Fruit fly (Drosophila melanogaster) whole organism, embryonic: ENCODE data around the gene mRpL51.

Experiments used
- Abd-B ChIP-seq: fragments of 200-800 bp; sonication (Bioruptor generic); optimal IDR thresholded peaks from 2 replicates; lab custom pipeline; 2018; ENCODE audit warnings: missing biosample characterization, mild to moderate bottlenecking, missing genetic modification characterization, moderate library complexity
- Bdp1 ChIP-seq: fragments of 200-800 bp; sonication (Bioruptor generic); optimal IDR thresholded peaks from 3 replicates; lab custom pipeline; 2016; ENCODE audit warnings: missing biosample characterization, missing genetic modification characterization
- Bteb2 ChIP-seq: fragments of 200-800 bp; sonication (Bioruptor generic); optimal IDR thresholded peaks from 2 replicates; lab custom pipeline; 2016; ENCODE audit warnings: missing biosample characterization, missing genetic modification characterization
- C15 ChIP-seq: fragments of 200-800 bp; sonication (Bioruptor generic); IDR thresholded peaks from 3 replicates; pipeline ENCODE4 v1.3.6; 2022; ENCODE audit warnings: missing biosample characterization, missing genetic modification characterization
- CG12236 ChIP-seq: fragments of 200-800 bp; sonication (Bioruptor generic); optimal IDR thresholded peaks from 2 replicates; lab custom pipeline; 2016; ENCODE audit warnings: missing biosample characterization, missing genetic modification characterization
- CG12391 ChIP-seq: fragments of 200-800 bp; sonication (Bioruptor generic); optimal IDR thresholded peaks from 3 replicates; lab custom pipeline; 2018; ENCODE audit warnings: missing biosample characterization, mild to moderate bottlenecking, missing genetic modification characterization, moderate library complexity
- CG13123 ChIP-seq: fragments of 200-800 bp; sonication (Bioruptor generic); optimal IDR thresholded peaks from 2 replicates; lab custom pipeline; 2016; ENCODE audit warnings: missing biosample characterization, missing genetic modification characterization
- CG14441 ChIP-seq: fragments of 200-800 bp; sonication (Bioruptor generic); IDR thresholded peaks from 2 replicates; pipeline ENCODE4 v1.3.6; 2022; ENCODE audit warnings: missing biosample characterization, missing genetic modification characterization
- CG14860 ChIP-seq: fragments of 200-800 bp; sonication (Bioruptor generic); IDR thresholded peaks from 3 replicates; pipeline ENCODE4 v1.3.6; 2022; ENCODE audit warnings: missing biosample characterization, missing genetic modification characterization; ENCODE audit not compliant: partially characterized antibody
- CG17385 ChIP-seq: fragments of 200-800 bp; sonication (Bioruptor generic); optimal IDR thresholded peaks from 3 replicates; lab custom pipeline; 2018; ENCODE audit warnings: missing biosample characterization, mild to moderate bottlenecking, missing genetic modification characterization
- CG1832 ChIP-seq: fragments of 200-800 bp; sonication (Bioruptor generic); optimal IDR thresholded peaks from 2 replicates; lab custom pipeline; 2017; ENCODE audit warnings: missing biosample characterization, mild to moderate bottlenecking, missing genetic modification characterization, inconsistent platforms
- CG2199 ChIP-seq: fragments of 200-800 bp; sonication (Bioruptor generic); IDR thresholded peaks from 3 replicates; pipeline ENCODE4 v1.3.6; 2022; ENCODE audit warnings: missing biosample characterization, missing genetic modification characterization
- CG30403 ChIP-seq: fragments of 200-800 bp; sonication (Bioruptor generic); optimal IDR thresholded peaks from 3 replicates; lab custom pipeline; 2016; ENCODE audit warnings: missing biosample characterization, missing genetic modification characterization
- CG31388 ChIP-seq: fragments of 200-800 bp; sonication (Bioruptor generic); optimal IDR thresholded peaks from 2 replicates; lab custom pipeline; 2016; ENCODE audit warnings: missing biosample characterization, missing genetic modification characterization
- CG33557 ChIP-seq: fragments of 200-800 bp; sonication (Bioruptor generic); optimal IDR thresholded peaks from 2 replicates; lab custom pipeline; 2019; ENCODE audit warnings: missing biosample characterization, mild to moderate bottlenecking, missing genetic modification characterization, moderate library complexity
- CG4282 ChIP-seq: fragments of 200-800 bp; sonication (Bioruptor generic); optimal IDR thresholded peaks from 2 replicates; lab custom pipeline; 2016; ENCODE audit warnings: missing biosample characterization, missing genetic modification characterization
- CG7271 ChIP-seq: fragments of 200-800 bp; sonication (Bioruptor generic); optimal IDR thresholded peaks from 2 replicates; lab custom pipeline; 2018; ENCODE audit warnings: missing biosample characterization, mild to moderate bottlenecking, missing genetic modification characterization, moderate library complexity
- CG7357 ChIP-seq: fragments of 200-800 bp; sonication (Bioruptor generic); IDR thresholded peaks from 3 replicates; pipeline ENCODE4 v1.3.6; 2022; ENCODE audit warnings: missing biosample characterization, missing genetic modification characterization
- Deaf1 ChIP-seq: fragments of 200-800 bp; optimal IDR thresholded peaks from 3 replicates; lab custom pipeline; 2019; ENCODE audit warnings: missing biosample characterization, mild to moderate bottlenecking, missing genetic modification characterization, moderate library complexity
- Dref ChIP-seq: fragments of 200-800 bp; sonication (Bioruptor generic); IDR thresholded peaks from 2 replicates; pipeline ENCODE4 v1.3.6; 2022; ENCODE audit warnings: missing biosample characterization, missing genetic modification characterization
- Fer3 ChIP-seq: fragments of 200-800 bp; sonication (Bioruptor generic); optimal IDR thresholded peaks from 2 replicates; lab custom pipeline; 2018; ENCODE audit warnings: missing biosample characterization, mild to moderate bottlenecking, missing genetic modification characterization, moderate library complexity
- Gug ChIP-seq: fragments of 200-800 bp; sonication (Bioruptor generic); IDR thresholded peaks from 4 replicates; pipeline ENCODE4 v1.3.6; 2022; ENCODE audit warnings: missing biosample characterization, missing genetic modification characterization
- HmgZ ChIP-seq: fragments of 200-800 bp; sonication (Bioruptor generic); optimal IDR thresholded peaks from 2 replicates; lab custom pipeline; 2018; ENCODE audit warnings: missing biosample characterization, mild to moderate bottlenecking, missing genetic modification characterization
- Mad ChIP-seq: fragments of 200-800 bp; sonication (Bioruptor generic); optimal IDR thresholded peaks from 2 replicates; lab custom pipeline; 2016; ENCODE audit warnings: missing biosample characterization, missing genetic modification characterization
- NC2β ChIP-seq: fragments of 200-800 bp; sonication (Bioruptor generic); optimal IDR thresholded peaks from 2 replicates; lab custom pipeline; 2016; ENCODE audit warnings: missing biosample characterization, missing genetic modification characterization
- PHDP ChIP-seq: fragments of 200-800 bp; sonication (Bioruptor generic); optimal IDR thresholded peaks from 3 replicates; lab custom pipeline; 2018; ENCODE audit warnings: missing biosample characterization, mild to moderate bottlenecking, missing genetic modification characterization, moderate library complexity
- Side ChIP-seq: fragments of 200-800 bp; sonication (Bioruptor generic); optimal IDR thresholded peaks from 2 replicates; lab custom pipeline; 2016; ENCODE audit warnings: missing biosample characterization, missing genetic modification characterization
- Sin3A ChIP-seq: fragments of >200 bp; optimal IDR thresholded peaks from 2 replicates; lab custom pipeline; 2018
- Six4 ChIP-seq: fragments of 200-800 bp; sonication (Bioruptor generic); optimal IDR thresholded peaks from 2 replicates; lab custom pipeline; 2016; ENCODE audit warnings: missing biosample characterization, missing genetic modification characterization
- Sox102F ChIP-seq: fragments of 200-800 bp; sonication (Bioruptor generic); optimal IDR thresholded peaks from 2 replicates; lab custom pipeline; 2018; ENCODE audit warnings: missing biosample characterization, mild to moderate bottlenecking, missing genetic modification characterization, moderate library complexity
- Sry-δ ChIP-seq: fragments of 200-800 bp; sonication (Bioruptor generic); optimal IDR thresholded peaks from 2 replicates; lab custom pipeline; 2016; ENCODE audit warnings: missing biosample characterization, missing genetic modification characterization
- az2 ChIP-seq: fragments of 200-800 bp; sonication (Bioruptor generic); optimal IDR thresholded peaks from 3 replicates; lab custom pipeline; 2016; ENCODE audit warnings: missing biosample characterization, missing genetic modification characterization
- chn ChIP-seq: fragments of 200-800 bp; sonication (Bioruptor generic); optimal IDR thresholded peaks from 2 replicates; lab custom pipeline; 2016; ENCODE audit warnings: missing biosample characterization, missing genetic modification characterization
- dmrt99B ChIP-seq: fragments of 200-800 bp; sonication (Bioruptor generic); optimal IDR thresholded peaks from 2 replicates; lab custom pipeline; 2018; ENCODE audit warnings: missing biosample characterization, mild to moderate bottlenecking, missing genetic modification characterization, moderate library complexity
- fd96Cb ChIP-seq: fragments of 200-800 bp; sonication (Bioruptor generic); optimal IDR thresholded peaks from 2 replicates; lab custom pipeline; 2018; ENCODE audit warnings: missing biosample characterization, mild to moderate bottlenecking, missing genetic modification characterization, moderate library complexity
- mam ChIP-seq: fragments of 200-800 bp; sonication (Bioruptor generic); optimal IDR thresholded peaks from 3 replicates; lab custom pipeline; 2016; ENCODE audit warnings: missing biosample characterization, missing genetic modification characterization
- nau ChIP-seq: fragments of 200-800 bp; sonication (Bioruptor generic); optimal IDR thresholded peaks from 3 replicates; lab custom pipeline; 2017; ENCODE audit warnings: missing biosample characterization, mild to moderate bottlenecking, missing genetic modification characterization, missing genetic modification reagents
- nmo ChIP-seq: fragments of 200-800 bp; sonication (Bioruptor generic); optimal IDR thresholded peaks from 2 replicates; lab custom pipeline; 2018; ENCODE audit warnings: missing biosample characterization, mild to moderate bottlenecking, missing genetic modification characterization, moderate library complexity
- odd ChIP-seq: fragments of 200-800 bp; sonication (Bioruptor generic); optimal IDR thresholded peaks from 2 replicates; lab custom pipeline; 2017; ENCODE audit warnings: missing biosample characterization, mild to moderate bottlenecking, missing genetic modification characterization
- pfk ChIP-seq: fragments of 200-800 bp; sonication (Bioruptor generic); optimal IDR thresholded peaks from 2 replicates; lab custom pipeline; 2018; ENCODE audit warnings: missing biosample characterization, mild to moderate bottlenecking, missing genetic modification characterization, moderate library complexity
- psq ChIP-seq: fragments of 200-800 bp; sonication (Bioruptor generic); optimal IDR thresholded peaks from 2 replicates; lab custom pipeline; 2017; ENCODE audit warnings: missing biosample characterization, missing genetic modification characterization
- pzg ChIP-seq: fragments of 200-800 bp; sonication (Bioruptor generic); optimal IDR thresholded peaks from 3 replicates; lab custom pipeline; 2018; ENCODE audit warnings: missing biosample characterization, mild to moderate bottlenecking, missing genetic modification characterization, moderate library complexity
- salm ChIP-seq: fragments of 200-800 bp; sonication (Bioruptor generic); optimal IDR thresholded peaks from 2 replicates; lab custom pipeline; 2018; ENCODE audit warnings: missing biosample characterization, mild to moderate bottlenecking, missing genetic modification characterization
- sna ChIP-seq: fragments of 200-800 bp; sonication (Bioruptor generic); IDR thresholded peaks from 2 replicates; pipeline ENCODE4 v1.3.6; 2022; ENCODE audit warnings: missing biosample characterization, missing genetic modification characterization; ENCODE audit not compliant: partially characterized antibody
- sqz ChIP-seq: fragments of 200-800 bp; sonication (Bioruptor generic); optimal IDR thresholded peaks from 3 replicates; lab custom pipeline; 2018; ENCODE audit warnings: missing biosample characterization, mild to moderate bottlenecking, missing genetic modification characterization
- stwl ChIP-seq: fragments of 200-800 bp; sonication (Bioruptor generic); optimal IDR thresholded peaks from 3 replicates; lab custom pipeline; 2018; ENCODE audit warnings: missing biosample characterization, mild to moderate bottlenecking, missing genetic modification characterization, moderate library complexity
- tio ChIP-seq: fragments of 200-800 bp; sonication (Bioruptor generic); optimal IDR thresholded peaks from 2 replicates; lab custom pipeline; 2017; ENCODE audit warnings: missing biosample characterization, missing genetic modification characterization, inconsistent platforms
- trem ChIP-seq: fragments of 200-800 bp; optimal IDR thresholded peaks from 3 replicates; lab custom pipeline; 2019; ENCODE audit warnings: missing biosample characterization, mild to moderate bottlenecking, missing genetic modification characterization, moderate library complexity
- twi ChIP-seq: fragments of 200-800 bp; optimal IDR thresholded peaks from 2 replicates; lab custom pipeline; 2019; ENCODE audit warnings: missing biosample characterization, mild to moderate bottlenecking, missing genetic modification characterization, moderate library complexity
- unc-4 ChIP-seq: fragments of 200-800 bp; sonication (Bioruptor generic); IDR thresholded peaks from 2 replicates; pipeline ENCODE4 v1.3.6; 2022; ENCODE audit warnings: missing biosample characterization, missing genetic modification characterization; ENCODE audit not compliant: partially characterized antibody
- unpg ChIP-seq: fragments of 200-800 bp; sonication (Bioruptor generic); optimal IDR thresholded peaks from 3 replicates; lab custom pipeline; 2018; ENCODE audit warnings: missing biosample characterization, mild to moderate bottlenecking, missing genetic modification characterization, moderate library complexity

mRpL51 gene

dm6 chr2L:8517256-8517694 lies at the start of gene mRpL51, which contains the start of gene Uba4 (continued):
- peak; percentile 74 for TF ChIP-seq Sry-δ (GFP tag; lab: Kevin White, UChicago)
- TF ChIP-seq NC2β (GFP tag; lab: Kevin White, UChicago): peak; percentile 39
- TF ChIP-seq CG7357: no peak
- peak; percentile 9 for TF ChIP-seq odd (GFP tag; lab: Kevin White, UChicago)
- TF ChIP-seq unc-4 (GFP tag; lab: Robert Waterston, UW): peak; percentile 55
- TF ChIP-seq tio: no peak
- TF ChIP-seq stwl (tag; lab: Kevin White, UChicago): peak; percentile 86
- no peak for TF ChIP-seq fd96Cb
- TF ChIP-seq Six4 (GFP tag; lab: Kevin White, UChicago): peak; percentile 37
- peak; percentile 51 for TF ChIP-seq Sin3A
- no peak for TF ChIP-seq CG33557 (GFP tag; lab: Kevin White, UChicago)
- TF ChIP-seq CG30403 (GFP tag; lab: Kevin White, UChicago): peak; percentile 53
- peak; percentile 26 for TF ChIP-seq chn (GFP tag; lab: Kevin White, UChicago)
- TF ChIP-seq Bteb2 (GFP tag; lab: Kevin White, UChicago): peak; percentile 7
- no peak for TF ChIP-seq nau (GFP tag; lab: Kevin White, UChicago)
- TF ChIP-seq az2: peak; percentile 31
- TF ChIP-seq Side (GFP tag; lab: Kevin White, UChicago): peak; percentile 34
- TF ChIP-seq CG12236 (GFP tag; lab: Kevin White, UChicago): peak; percentile 14
- no peak for TF ChIP-seq psq (GFP tag; lab: Kevin White, UChicago)
- no peak for TF ChIP-seq CG31388
- peak; percentile 69 for TF ChIP-seq HmgZ (tag; lab: Kevin White, UChicago)
- peak; percentile 38 for TF ChIP-seq unpg (GFP tag; lab: Kevin White, UChicago)
- TF ChIP-seq twi: peak; percentile 63
- peak; percentile 78 for TF ChIP-seq trem
- TF ChIP-seq C15: no peak
- no peak for TF ChIP-seq salm (tag; lab: Kevin White, UChicago)
- TF ChIP-seq mam (GFP tag; lab: Kevin White, UChicago): peak; percentile 55
- peak; percentile 37 for TF ChIP-seq PHDP (tag; lab: Kevin White, UChicago)
- peak; percentile 78; the same call in 1 of the 2 replicates for TF ChIP-seq sna (GFP tag; lab: Robert Waterston, UW)
- peak; percentile 36 for TF ChIP-seq Mad (GFP tag; lab: Kevin White, UChicago)
- TF ChIP-seq CG17385 (GFP tag; lab: Kevin White, UChicago): peak; percentile 30
- TF ChIP-seq pfk (GFP tag; lab: Kevin White, UChicago): no peak
- TF ChIP-seq Abd-B (GFP tag; lab: Kevin White, UChicago): no peak
- TF ChIP-seq Deaf1 (tag; lab: Kevin White, UChicago): peak; percentile 43
- TF ChIP-seq pzg: peak; percentile 71
- TF ChIP-seq Fer3 (tag; lab: Kevin White, UChicago): peak; percentile 1
- TF ChIP-seq Bdp1 (GFP tag; lab: Kevin White, UChicago): no peak
- TF ChIP-seq CG12391: peak; percentile 53
- TF ChIP-seq Sox102F: no peak
- peak; percentile 28 for TF ChIP-seq CG4282 (GFP tag; lab: Kevin White, UChicago)
- TF ChIP-seq CG7271 (tag; lab: Kevin White, UChicago): no peak
- TF ChIP-seq CG14860 (GFP tag; lab: Robert Waterston, UW): 0 out of 3 replicates have a peak, but pooled peaks have one; percentile 52
- no peak for TF ChIP-seq CG14441 (GFP tag; lab: Robert Waterston, UW)
- TF ChIP-seq Dref (GFP tag; lab: Robert Waterston, UW): peak; percentile 62
- TF ChIP-seq dmrt99B: no peak
- TF ChIP-seq Gug (GFP tag; lab: Robert Waterston, UW): no peak
- TF ChIP-seq nmo: peak; percentile 30
- no peak for TF ChIP-seq CG2199 (GFP tag; lab: Robert Waterston, UW)
- TF ChIP-seq sqz (GFP tag; lab: Kevin White, UChicago): no peak
- TF ChIP-seq CG1832: no peak
- TF ChIP-seq CG13123 (GFP tag; lab: Kevin White, UChicago): peak; percentile 6
